Fruit fly (Drosophila melanogaster): ENCODE measurements around the gene Smg6.

The Smg6 gene

dm6 chr3R:25054451-25055188 lies 21.4 kb upstream of the Smg6 start, which contains the start of gene CG31109 (continued):
- TF ChIP-seq nau (GFP tag; optimal IDR thresholded peaks at IDR 0.05) (no peak), H2.0 (GFP tag; IDR thresholded peaks at IDR 0.05) (peak; percentile 35; the same call in 1 of the 2 replicates), hb (GFP tag; IDR thresholded peaks at IDR 0.05; ENCODE audit: partially characterized antibody) (no peak), wor (GFP tag; IDR thresholded peaks at IDR 0.05) (no peak), CG18011 (GFP tag; optimal IDR thresholded peaks at IDR 0.05) (peak; percentile 8), sisA (GFP tag; IDR thresholded peaks at IDR 0.05) (no peak), CG17385 (GFP tag; optimal IDR thresholded peaks at IDR 0.05) (no peak), HLH4C (GFP tag; IDR thresholded peaks at IDR 0.05; ENCODE audit: partially characterized antibody) (peak; percentile 40; the same call in 1 of the 3 replicates), sens (GFP tag) (peak; percentile 86), CG10979 (tag; optimal IDR thresholded peaks at IDR 0.05) (no peak), sna (GFP tag; IDR thresholded peaks at IDR 0.05; ENCODE audit: partially characterized antibody) (peak; percentile 39; the same call in 1 of the 2 replicates), PHDP (tag; optimal IDR thresholded peaks at IDR 0.05) (peak; percentile 1), CG34376 (GFP tag; optimal IDR thresholded peaks at IDR 0.05) (peak; percentile 28), slp2 (GFP tag; optimal IDR thresholded peaks at IDR 0.05) (no peak), Ravus (GFP tag; IDR thresholded peaks at IDR 0.05) (no peak), CG7745 (tag; optimal IDR thresholded peaks at IDR 0.05) (no peak), CG8359 (GFP tag; optimal IDR thresholded peaks at IDR 0.05; ENCODE audit: borderline replicate concordance) (no peak), NC2β (GFP tag; optimal IDR thresholded peaks at IDR 0.05) (peak; percentile 34), CG33213 (GFP tag; optimal IDR thresholded peaks at IDR 0.05) (no peak), CG9876 (GFP tag; optimal IDR thresholded peaks at IDR 0.05) (no peak), CG14050 (GFP tag; IDR thresholded peaks at IDR 0.05) (no peak), dimm (GFP tag; IDR thresholded peaks at IDR 0.05) (no peak), CHES-1-like (GFP tag; optimal IDR thresholded peaks at IDR 0.05) (peak; percentile 50), cwo (GFP tag; optimal IDR thresholded peaks at IDR 0.05) (no peak), trem (tag; optimal IDR thresholded peaks at IDR 0.05) (peak; percentile 80), ttk (GFP tag; IDR thresholded peaks at IDR 0.05) (no peak), CG18619 (GFP tag; optimal IDR thresholded peaks at IDR 0.05) (no peak), CG14965 (GFP tag; optimal IDR thresholded peaks at IDR 0.05; ENCODE audit: borderline replicate concordance) (no peak), repo (GFP tag; optimal IDR thresholded peaks at IDR 0.05) (no peak), row (GFP tag; IDR thresholded peaks at IDR 0.05) (peak; percentile 70), BEAF-32 (GFP tag; optimal IDR thresholded peaks at IDR 0.05) (peak; percentile 71), Sox100B (GFP tag; optimal IDR thresholded peaks at IDR 0.05) (no peak), CG2199 (GFP tag; IDR thresholded peaks at IDR 0.05) (no peak), CG13296 (GFP tag; optimal IDR thresholded peaks at IDR 0.05) (peak; percentile 52), ems (GFP tag; optimal IDR thresholded peaks at IDR 0.05) (no peak), CG6175 (GFP tag; IDR thresholded peaks at IDR 0.05) (no peak), CG3407 (GFP tag; optimal IDR thresholded peaks at IDR 0.05) (no peak), CG6813 (GFP tag; optimal IDR thresholded peaks at IDR 0.05) (no peak), CG7357 (GFP tag; IDR thresholded peaks at IDR 0.05) (no peak), Ssrp (tag; optimal IDR thresholded peaks at IDR 0.05) (no peak), Fer3 (tag; optimal IDR thresholded peaks at IDR 0.05) (peak; percentile 10), B-H1 (GFP tag; IDR thresholded peaks at IDR 0.05) (no peak), jumu (GFP tag; optimal IDR thresholded peaks at IDR 0.05) (no peak), ac (GFP tag; optimal IDR thresholded peaks at IDR 0.05) (no peak)

Measured in whole organism, embryonic.